Worm (Caenorhabditis elegans) whole organism, L1 larva: ENCODE data around the gene argn-1.

Experiments
- C34B4.2 ChIP-seq: sonication (generic microtip); optimal IDR thresholded peaks from 2 replicates; lab custom pipeline; 2017; ENCODE audit warnings: mild to moderate bottlenecking, missing genetic modification characterization, missing compliant biosample characterization
- F16B12.6 ChIP-seq: fragments of 150-350 bp; optimal IDR thresholded peaks from 2 replicates; lab custom pipeline; 2014; ENCODE audit warnings: missing biosample characterization, missing genetic modification characterization
- Y116A8C.19 ChIP-seq: sonication (generic microtip); optimal IDR thresholded peaks from 2 replicates; lab custom pipeline; 2016; ENCODE audit warnings: missing compliant biosample characterization, missing genetic modification characterization, borderline replicate concordance
- aha-1 ChIP-seq: fragments of 150-350 bp; optimal IDR thresholded peaks from 2 replicates; lab custom pipeline; 2014; ENCODE audit warnings: missing biosample characterization, missing genetic modification characterization
- alr-1 ChIP-seq: fragments of 200-800 bp; sonication (Bioruptor generic); optimal IDR thresholded peaks from 2 replicates; lab custom pipeline; 2018; ENCODE audit warnings: borderline replicate concordance, mild to moderate bottlenecking, missing genetic modification characterization, missing compliant biosample characterization
- ama-1 ChIP-seq: fragments of 150-350 bp; optimal IDR thresholded peaks from 2 replicates; lab custom pipeline; 2014
- ceh-63 ChIP-seq: fragments of 200-800 bp; sonication (Bioruptor generic); optimal IDR thresholded peaks from 2 replicates; lab custom pipeline; 2018; ENCODE audit warnings: mild to moderate bottlenecking, missing genetic modification characterization, missing compliant biosample characterization
- ceh-8 ChIP-seq: fragments of 200-800 bp; sonication (Bioruptor generic); optimal IDR thresholded peaks from 2 replicates; lab custom pipeline; 2018; ENCODE audit warnings: mild to moderate bottlenecking, missing genetic modification characterization, moderate library complexity, missing compliant biosample characterization
- ceh-82 ChIP-seq, 3 experiments: fragments of 150-350 bp in 1 of 3; sonication (generic microtip) in 2 of 3; optimal IDR thresholded peaks; 2 replicates each; lab custom pipeline; 2014 to 2017; ENCODE audit warnings: missing biosample characterization in 3 of 3, missing genetic modification characterization in 3 of 3
- ces-1 ChIP-seq: fragments of 150-350 bp; optimal IDR thresholded peaks from 2 replicates; lab custom pipeline; 2014; ENCODE audit warnings: missing biosample characterization, missing genetic modification reagents, missing genetic modification characterization
- dsc-1 ChIP-seq: sonication (generic microtip); optimal IDR thresholded peaks from 2 replicates; lab custom pipeline; 2016; ENCODE audit warnings: mild to moderate bottlenecking, missing genetic modification characterization, missing compliant biosample characterization
- efl-1 ChIP-seq, 4 experiments: fragments of 150-350 bp; optimal IDR thresholded peaks in 3 of 4; peaks in 1 of 4; 1 replicate in 1 of 4; 2 replicates in 3 of 4; lab custom pipeline; 2014; ENCODE audit warnings: missing biosample characterization in 2 of 4, missing genetic modification characterization in 2 of 4, missing genetic modification reagents in 2 of 4
- egl-13 ChIP-seq: sonication (generic microtip); optimal IDR thresholded peaks from 2 replicates; lab custom pipeline; 2016; ENCODE audit warnings: missing genotype, missing genetic modification reagents, missing genetic modification characterization, missing compliant biosample characterization
- elt-2 ChIP-seq: sonication (generic microtip); optimal IDR thresholded peaks from 2 replicates; lab custom pipeline; 2016; ENCODE audit warnings: missing genetic modification characterization, mild to moderate bottlenecking, inconsistent platforms, missing compliant biosample characterization, missing genetic modification reagents
- ets-5 ChIP-seq: fragments of 200-800 bp; sonication (Bioruptor generic); IDR thresholded peaks from 2 replicates; pipeline ENCODE4 v1.3.6; 2022; ENCODE audit warnings: missing genetic modification characterization, missing compliant biosample characterization
- fkh-10 ChIP-seq: sonication (generic microtip); optimal IDR thresholded peaks from 2 replicates; lab custom pipeline; 2017; ENCODE audit warnings: missing biosample characterization, missing genetic modification reagents, missing genetic modification characterization
- fkh-4 ChIP-seq: sonication (generic microtip); optimal IDR thresholded peaks from 2 replicates; lab custom pipeline; 2016; ENCODE audit warnings: missing compliant biosample characterization, missing genetic modification characterization, borderline replicate concordance
- fkh-8 ChIP-seq: sonication (generic microtip); optimal IDR thresholded peaks from 2 replicates; lab custom pipeline; 2016; ENCODE audit warnings: mild to moderate bottlenecking, missing genetic modification characterization, missing compliant biosample characterization
- fos-1 ChIP-seq: fragments of 150-350 bp; optimal IDR thresholded peaks from 2 replicates; lab custom pipeline; 2014; ENCODE audit warnings: missing biosample characterization, missing genetic modification characterization
- grh-1 ChIP-seq: fragments of 200-800 bp; sonication (Bioruptor generic); IDR thresholded peaks from 2 replicates; pipeline ENCODE4 v1.3.6; 2022; ENCODE audit warnings: missing genetic modification reagents, missing genetic modification characterization, missing compliant biosample characterization
- hlh-4 ChIP-seq: sonication (generic microtip); optimal IDR thresholded peaks from 2 replicates; lab custom pipeline; 2016; ENCODE audit warnings: mild to moderate bottlenecking, missing genetic modification characterization, missing compliant biosample characterization
- hpl-2 ChIP-seq: fragments of 150-350 bp; optimal IDR thresholded peaks from 2 replicates; lab custom pipeline; 2014; ENCODE audit warnings: missing biosample characterization, missing genetic modification reagents, missing genetic modification characterization
- jun-1 ChIP-seq: fragments of 150-350 bp; optimal IDR thresholded peaks from 2 replicates; lab custom pipeline; 2014; ENCODE audit warnings: missing biosample characterization, missing genetic modification reagents, missing genetic modification characterization
- lin-15B ChIP-seq: fragments of 150-350 bp; sonication (generic microtip); optimal IDR thresholded peaks from 3 replicates; lab custom pipeline; 2014; ENCODE audit warnings: missing biosample characterization, missing genetic modification characterization
- lin-35 ChIP-seq, 2 experiments: fragments of 150-350 bp; optimal IDR thresholded peaks; 2 replicates each; lab custom pipeline; 2014; ENCODE audit warnings: missing biosample characterization in 2 of 2, missing genetic modification characterization in 2 of 2, missing genetic modification reagents in 2 of 2
- lin-39 ChIP-seq: fragments of 150-350 bp; optimal IDR thresholded peaks from 2 replicates; lab custom pipeline; 2014; ENCODE audit warnings: missing biosample characterization, missing genetic modification reagents, missing genetic modification characterization
- lsy-2 ChIP-seq, 2 experiments: fragments of 150-350 bp; optimal IDR thresholded peaks; 2 replicates each; lab custom pipeline; 2014; ENCODE audit warnings: missing biosample characterization in 2 of 2, missing genetic modification characterization in 2 of 2
- mab-9 ChIP-seq: fragments of 200-800 bp; sonication (Bioruptor generic); IDR thresholded peaks from 2 replicates; pipeline ENCODE4 v1.3.6; 2022; ENCODE audit warnings: missing genetic modification reagents, missing genetic modification characterization, missing compliant biosample characterization
- mdl-1 ChIP-seq, 2 experiments: fragments of 150-350 bp; optimal IDR thresholded peaks; 2 replicates each; lab custom pipeline; 2014 to 2017; ENCODE audit warnings: missing biosample characterization in 2 of 2, missing genetic modification characterization in 2 of 2, inconsistent platforms in 1 of 2
- nhr-11 ChIP-seq: fragments of 150-350 bp; optimal IDR thresholded peaks from 2 replicates; lab custom pipeline; 2014; ENCODE audit warnings: missing biosample characterization, missing genetic modification characterization
- nhr-12 ChIP-seq: sonication (generic microtip); optimal IDR thresholded peaks from 2 replicates; lab custom pipeline; 2017; ENCODE audit warnings: missing biosample characterization, missing genetic modification characterization
- nhr-20 ChIP-seq: sonication (generic microtip); optimal IDR thresholded peaks from 2 replicates; lab custom pipeline; 2016; ENCODE audit warnings: mild to moderate bottlenecking, missing genetic modification characterization, missing compliant biosample characterization
- nhr-237 ChIP-seq: fragments of 150-350 bp; optimal IDR thresholded peaks from 2 replicates; lab custom pipeline; 2014; ENCODE audit warnings: missing biosample characterization, missing genetic modification characterization
- nhr-28 ChIP-seq: fragments of 150-350 bp; optimal IDR thresholded peaks from 2 replicates; lab custom pipeline; 2014; ENCODE audit warnings: missing biosample characterization, missing genetic modification characterization
- nhr-47 ChIP-seq: sonication (generic microtip); optimal IDR thresholded peaks from 2 replicates; lab custom pipeline; 2016; ENCODE audit warnings: mild to moderate bottlenecking, missing genetic modification characterization, moderate library complexity, missing compliant biosample characterization
- nhr-71 ChIP-seq: sonication (generic microtip); optimal IDR thresholded peaks from 2 replicates; lab custom pipeline; 2016; ENCODE audit warnings: mild to moderate bottlenecking, missing genetic modification characterization, moderate library complexity, missing compliant biosample characterization
- nhr-76 ChIP-seq: sonication (generic microtip); optimal IDR thresholded peaks from 2 replicates; lab custom pipeline; 2017; ENCODE audit warnings: missing biosample characterization, missing genetic modification characterization
- nhr-77 ChIP-seq: fragments of 150-350 bp; optimal IDR thresholded peaks from 2 replicates; lab custom pipeline; 2014; ENCODE audit warnings: missing biosample characterization, missing genetic modification characterization
- nhr-84 ChIP-seq: sonication (generic microtip); optimal IDR thresholded peaks from 2 replicates; lab custom pipeline; 2017; ENCODE audit warnings: missing biosample characterization, missing genetic modification characterization
- pax-3 ChIP-seq: fragments of 200-800 bp; sonication (Bioruptor generic); optimal IDR thresholded peaks from 2 replicates; lab custom pipeline; 2018; ENCODE audit warnings: mild to moderate bottlenecking, missing genetic modification characterization, moderate library complexity, missing compliant biosample characterization
- pqm-1 ChIP-seq: sonication (generic microtip); optimal IDR thresholded peaks from 3 replicates; lab custom pipeline; 2017; ENCODE audit warnings: missing biosample characterization, missing genetic modification characterization
- snpc-4 ChIP-seq: fragments of 150-350 bp; optimal IDR thresholded peaks from 2 replicates; lab custom pipeline; 2014; ENCODE audit warnings: missing biosample characterization, missing genetic modification characterization
- sox-4 ChIP-seq: sonication (generic microtip); optimal IDR thresholded peaks from 2 replicates; lab custom pipeline; 2016; ENCODE audit warnings: missing genetic modification characterization, missing compliant biosample characterization
- swsn-7 ChIP-seq: sonication (generic microtip); optimal IDR thresholded peaks from 2 replicates; lab custom pipeline; 2016; ENCODE audit warnings: missing genetic modification characterization, missing compliant biosample characterization
- tbx-2 ChIP-seq: sonication (generic microtip); optimal IDR thresholded peaks from 2 replicates; lab custom pipeline; 2016; ENCODE audit warnings: missing genetic modification characterization, missing compliant biosample characterization
- tlp-1 ChIP-seq: fragments of 150-350 bp; optimal IDR thresholded peaks from 2 replicates; lab custom pipeline; 2014; ENCODE audit warnings: missing biosample characterization, missing genetic modification characterization
- unc-130 ChIP-seq: fragments of 150-350 bp; optimal IDR thresholded peaks from 2 replicates; lab custom pipeline; 2017; ENCODE audit warnings: missing biosample characterization, missing genetic modification characterization, inconsistent platforms
- unc-30 ChIP-seq: sonication (generic microtip); optimal IDR thresholded peaks from 2 replicates; lab custom pipeline; 2017; ENCODE audit warnings: missing biosample characterization, missing genetic modification characterization
- unc-62 ChIP-seq: fragments of 150-350 bp; optimal IDR thresholded peaks from 2 replicates; lab custom pipeline; 2014; ENCODE audit warnings: missing biosample characterization, missing genetic modification reagents, missing genetic modification characterization
- unc-86 ChIP-seq: sonication (generic microtip); optimal IDR thresholded peaks from 2 replicates; lab custom pipeline; 2016; ENCODE audit warnings: missing genetic modification characterization, missing compliant biosample characterization
- vab-15 ChIP-seq: sonication (generic microtip); optimal IDR thresholded peaks from 2 replicates; lab custom pipeline; 2017; ENCODE audit warnings: missing genotype, mild to moderate bottlenecking, missing genetic modification characterization, missing compliant biosample characterization
- zag-1 ChIP-seq: fragments of 150-350 bp; optimal IDR thresholded peaks from 2 replicates; lab custom pipeline; 2014; ENCODE audit warnings: missing biosample characterization, missing genetic modification characterization
- zip-4 ChIP-seq: fragments of 200-800 bp; sonication (Bioruptor generic); optimal IDR thresholded peaks from 2 replicates; lab custom pipeline; 2018; ENCODE audit warnings: mild to moderate bottlenecking, missing genetic modification characterization, moderate library complexity, missing compliant biosample characterization
- ztf-11 ChIP-seq, 2 experiments: sonication (generic microtip); optimal IDR thresholded peaks; 2 replicates each; lab custom pipeline; 2016 to 2017; ENCODE audit warnings: missing genetic modification characterization in 2 of 2, missing biosample characterization in 1 of 2, missing compliant biosample characterization in 1 of 2

Gene argn-1

DNA sequence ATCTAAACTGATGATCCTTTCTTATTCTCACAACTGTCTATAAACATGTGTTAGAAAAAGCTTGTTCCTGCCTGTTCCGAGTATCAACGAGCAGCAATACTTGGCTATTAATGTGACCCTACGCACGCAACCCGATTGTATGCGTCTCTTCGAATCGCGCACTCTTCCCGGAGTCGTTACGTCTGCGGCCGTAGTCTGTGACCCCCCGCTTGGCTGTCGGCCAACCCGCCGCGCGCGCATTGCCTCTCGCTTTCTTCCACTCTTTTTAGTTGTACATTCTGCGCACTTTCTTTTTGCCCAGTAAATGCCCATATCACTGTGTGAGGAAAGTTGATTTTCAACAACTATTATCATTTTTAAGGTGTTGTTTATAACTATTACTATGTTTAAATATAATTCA lies 38.0 kb upstream of the argn-1 start (continued):
- no peak for TF ChIP-seq unc-30 (tag; lab: Kevin White, UChicago)
- TF ChIP-seq fos-1 (tag; lab: Kevin White, UChicago): no peak
- no peak for TF ChIP-seq lin-39 (tag; lab: Kevin White, UChicago)
- TF ChIP-seq mab-9 (GFP tag; lab: Robert Waterston, UW): no peak
- peak; percentile 53 for TF ChIP-seq nhr-47 (tag; lab: Kevin White, UChicago)
- no peak for TF ChIP-seq aha-1 (tag; lab: Kevin White, UChicago)
- no peak for TF ChIP-seq alr-1
- TF ChIP-seq mdl-1 (tag; optimal IDR thresholded peaks at IDR 0.05; lab: Kevin White, UChicago): peak in 1 of 2 experiments; percentile 36
- peak; percentile 29 for TF ChIP-seq fkh-8
- TF ChIP-seq ceh-8: no peak
- peak; percentile 56 for TF ChIP-seq nhr-20 (tag; lab: Kevin White, UChicago)
- no peak for TF ChIP-seq ets-5 (GFP tag; lab: Robert Waterston, UW)
- peak in 1 of 2 experiments; percentile 32 for TF ChIP-seq efl-1 (optimal IDR thresholded peaks at IDR 0.05; lab: Kevin White, UChicago)
- no peak for TF ChIP-seq efl-1 (GFP tag; optimal IDR thresholded peaks at IDR 0.05 in 1 of 2; lab: Kevin White, UChicago)
- no peak for TF ChIP-seq nhr-12 (tag; lab: Kevin White, UChicago)
- no peak for TF ChIP-seq hlh-4 (tag; lab: Kevin White, UChicago)
- TF ChIP-seq ceh-82 (tag; optimal IDR thresholded peaks at IDR 0.05; lab: Kevin White, UChicago): peak in 1 of 3 experiments; percentile 29
- TF ChIP-seq nhr-28 (tag; lab: Kevin White, UChicago): no peak
- TF ChIP-seq zip-4 (GFP tag; lab: Kevin White, UChicago): no peak
- TF ChIP-seq jun-1 (tag; lab: Kevin White, UChicago): no peak
- no peak for TF ChIP-seq ceh-63
- no peak for TF ChIP-seq tlp-1 (tag; lab: Kevin White, UChicago)
- TF ChIP-seq ama-1: no peak
- TF ChIP-seq fkh-10 (GFP tag; lab: Kevin White, UChicago): no peak
- no peak for TF ChIP-seq lin-15B (tag; lab: Kevin White, UChicago)
- TF ChIP-seq pqm-1 (tag; lab: Kevin White, UChicago): no peak
- TF ChIP-seq snpc-4 (tag; lab: Kevin White, UChicago): no peak
- no peak for TF ChIP-seq lin-35 (GFP tag; optimal IDR thresholded peaks at IDR 0.05; lab: Kevin White, UChicago)
- no peak for TF ChIP-seq unc-62 (GFP tag; lab: Kevin White, UChicago)
- peak; percentile 71 for TF ChIP-seq unc-130 (tag; lab: Kevin White, UChicago)
- TF ChIP-seq ztf-11 (tag; optimal IDR thresholded peaks at IDR 0.05; lab: Kevin White, UChicago): no peak
- no peak for TF ChIP-seq nhr-237 (tag; lab: Kevin White, UChicago)
- peak; percentile 11 to 22 for TF ChIP-seq lsy-2 (tag; optimal IDR thresholded peaks at IDR 0.05; lab: Kevin White, UChicago)
- TF ChIP-seq F16B12.6 (tag; lab: Kevin White, UChicago): no peak
- TF ChIP-seq pax-3 (tag; lab: Kevin White, UChicago): no peak
- no peak for TF ChIP-seq hpl-2
- no peak for TF ChIP-seq ces-1
- peak; percentile 61 for TF ChIP-seq unc-86
- TF ChIP-seq sox-4: no peak
- TF ChIP-seq egl-13 (tag; lab: Kevin White, UChicago): peak; percentile 47
- no peak for TF ChIP-seq nhr-11 (tag; lab: Kevin White, UChicago)
- TF ChIP-seq C34B4.2 (tag; lab: Kevin White, UChicago): no peak
- no peak for TF ChIP-seq elt-2
- no peak for TF ChIP-seq vab-15 (tag; lab: Kevin White, UChicago)
- no peak for TF ChIP-seq nhr-76 (tag; lab: Kevin White, UChicago)
- peak; percentile 48 for TF ChIP-seq swsn-7 (tag; lab: Kevin White, UChicago)
- peak; percentile 54 for TF ChIP-seq tbx-2 (tag; lab: Kevin White, UChicago)
- TF ChIP-seq dsc-1 (tag; lab: Kevin White, UChicago): peak; percentile 49
- TF ChIP-seq nhr-71: peak; percentile 76
- no peak for TF ChIP-seq nhr-84 (tag; lab: Kevin White, UChicago)
- no peak for TF ChIP-seq nhr-77
- TF ChIP-seq fkh-4: peak; percentile 8
- no peak for TF ChIP-seq Y116A8C.19 (tag; lab: Kevin White, UChicago)
- TF ChIP-seq grh-1: no peak
- no peak for TF ChIP-seq zag-1 (tag; lab: Kevin White, UChicago)
